Worm (Caenorhabditis elegans) whole organism, early embryonic: ENCODE results near the gene mltn-12.

Experiments used
- B0310.2 ChIP-seq: sonication (generic microtip); optimal IDR thresholded peaks from 2 replicates; lab custom pipeline; 2016; ENCODE audit warnings: mild to moderate bottlenecking, missing genetic modification characterization, missing compliant biosample characterization
- F13C5.2 ChIP-seq: sonication (generic microtip); optimal IDR thresholded peaks from 2 replicates; lab custom pipeline; 2017; ENCODE audit warnings: mild to moderate bottlenecking, missing genetic modification characterization, inconsistent platforms, missing compliant biosample characterization
- ama-1 ChIP-seq: fragments of 150-350 bp; optimal IDR thresholded peaks from 2 replicates; lab custom pipeline; 2014
- ceh-13 ChIP-seq: fragments of 200-800 bp; sonication (Bioruptor generic); optimal IDR thresholded peaks from 2 replicates; lab custom pipeline; 2018; ENCODE audit warnings: mild to moderate bottlenecking, missing genetic modification characterization, missing compliant biosample characterization
- flt-1 ChIP-seq: fragments of 200-800 bp; sonication (Bioruptor generic); IDR thresholded peaks from 2 replicates; pipeline ENCODE4 v1.3.6; 2022; ENCODE audit warnings: missing genetic modification characterization, missing compliant biosample characterization
- pes-1 ChIP-seq: fragments of 200-800 bp; sonication (Bioruptor generic); IDR thresholded peaks from 2 replicates; pipeline ENCODE4 v1.3.6; 2022; ENCODE audit warnings: missing genetic modification reagents, missing genetic modification characterization, missing compliant biosample characterization
- tra-4 ChIP-seq: sonication (generic microtip); optimal IDR thresholded peaks from 2 replicates; lab custom pipeline; 2017; ENCODE audit warnings: missing genetic modification characterization, missing compliant biosample characterization

DNA sequence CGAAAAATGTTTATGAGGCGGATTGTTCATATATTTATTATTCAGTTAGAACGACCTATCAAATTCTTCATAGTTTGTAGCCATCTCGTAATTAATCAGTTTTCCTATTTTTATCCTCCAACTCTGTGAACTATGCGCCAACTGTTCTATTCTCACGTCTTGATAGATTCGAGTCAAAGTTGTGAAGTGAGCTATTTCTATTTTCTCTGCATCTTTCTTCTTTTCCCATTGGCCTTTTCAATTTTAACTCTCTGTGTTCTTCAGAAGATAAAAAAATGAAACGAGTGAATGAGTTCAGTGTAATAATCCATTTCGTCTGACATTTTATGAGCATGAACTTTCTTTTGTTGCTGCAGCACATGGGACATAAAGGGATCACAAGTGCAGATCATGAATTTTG, 14.8 kb upstream of the mltn-12 start:
- TF ChIP-seq ama-1 (lab: Kevin White, UChicago), result no peak
- TF ChIP-seq pes-1, result no peak
- no peak for TF ChIP-seq tra-4 (tag; lab: Kevin White, UChicago)
- no peak for TF ChIP-seq flt-1 (GFP tag; lab: Robert Waterston, UW)
- TF ChIP-seq B0310.2 (tag; lab: Kevin White, UChicago), result no peak
- no peak for TF ChIP-seq F13C5.2 (tag; lab: Kevin White, UChicago)
- no peak for TF ChIP-seq ceh-13
